Fruit fly (Drosophila melanogaster): Measurements from ENCODE around the gene Las.
A peak's percentile ranks its signal among the peaks of the same experiment; 100 is the strongest.

The Las gene

dm6 chr3L:20401026-20401912 lies 30.9 kb downstream of the Las start, which contains the start of gene trbl (continued):
- TF ChIP-seq ken (GFP tag; IDR thresholded peaks at IDR 0.05): no peak
- TF ChIP-seq CG4730 (GFP tag; IDR thresholded peaks at IDR 0.05): no peak
- TF ChIP-seq wor (GFP tag; IDR thresholded peaks at IDR 0.05): no peak
- peak; percentile 73 for TF ChIP-seq HLH4C (GFP tag; IDR thresholded peaks at IDR 0.05; ENCODE audit: partially characterized antibody)
- no peak for TF ChIP-seq B-H2 (GFP tag; optimal IDR thresholded peaks at IDR 0.05)
- TF ChIP-seq pzg (GFP tag; optimal IDR thresholded peaks at IDR 0.05): peak; percentile 20
- TF ChIP-seq Elba2 (GFP tag; optimal IDR thresholded peaks at IDR 0.05): no peak
- TF ChIP-seq tgo (GFP tag; IDR thresholded peaks at IDR 0.05): no peak; the same call in 2 of the 3 replicates
- no peak for TF ChIP-seq vfl (GFP tag; optimal IDR thresholded peaks at IDR 0.05)
- peak; percentile 27; the same call in 1 of the 2 replicates for TF ChIP-seq onecut (GFP tag; IDR thresholded peaks at IDR 0.05)
- TF ChIP-seq maf-S (GFP tag; optimal IDR thresholded peaks at IDR 0.05): no peak
- TF ChIP-seq tin (GFP tag; optimal IDR thresholded peaks at IDR 0.05): no peak
- peak; percentile 43; the same call in 1 of the 3 replicates for TF ChIP-seq vnd (GFP tag; IDR thresholded peaks at IDR 0.05; ENCODE audit: partially characterized antibody)
- TF ChIP-seq dm (GFP tag; optimal IDR thresholded peaks at IDR 0.05): peak; percentile 65
- TF ChIP-seq CG14965 (GFP tag; optimal IDR thresholded peaks at IDR 0.05; ENCODE audit: borderline replicate concordance): no peak
- no peak for TF ChIP-seq CG31388 (GFP tag; optimal IDR thresholded peaks at IDR 0.05)
- TF ChIP-seq Dip2 (GFP tag; IDR thresholded peaks at IDR 0.05): no peak
- TF ChIP-seq HmgD (GFP tag; optimal IDR thresholded peaks at IDR 0.05): peak; percentile 58
- TF ChIP-seq tup (GFP tag; optimal IDR thresholded peaks at IDR 0.05): no peak
- no peak for TF ChIP-seq ab (GFP tag; optimal IDR thresholded peaks at IDR 0.05)
- TF ChIP-seq cas (GFP tag; IDR thresholded peaks at IDR 0.05): no peak
- no peak for TF ChIP-seq CG30403 (GFP tag; optimal IDR thresholded peaks at IDR 0.05)
- no peak for TF ChIP-seq CG10959 (GFP tag; IDR thresholded peaks at IDR 0.05)
- TF ChIP-seq CG34376 (GFP tag; optimal IDR thresholded peaks at IDR 0.05): peak; percentile 68
- TF ChIP-seq tna (GFP tag; IDR thresholded peaks at IDR 0.05; ENCODE audit: partially characterized antibody): no peak; the same call in 1 of the 2 replicates
- no peak for TF ChIP-seq aop (GFP tag; IDR thresholded peaks at IDR 0.05)
- TF ChIP-seq CkIIα-i1 (GFP tag; IDR thresholded peaks at IDR 0.05): no peak
- TF ChIP-seq chif (GFP tag; optimal IDR thresholded peaks at IDR 0.05): peak in 1 of 2 experiments; percentile 35
- no peak for TF ChIP-seq jing (GFP tag; optimal IDR thresholded peaks at IDR 0.05)
- peak in 1 of 3 experiments; percentile 46 for TF ChIP-seq Stat92E (GFP tag; optimal IDR thresholded peaks at IDR 0.05)
- peak; percentile 72 for TF ChIP-seq CG6854 (GFP tag; optimal IDR thresholded peaks at IDR 0.05)
- TF ChIP-seq nerfin-2 (GFP tag; IDR thresholded peaks at IDR 0.05; ENCODE audit: partially characterized antibody): peak; percentile 75; the same call in 1 of the 2 replicates
- no peak for TF ChIP-seq Doc2 (GFP tag; IDR thresholded peaks at IDR 0.05)
- TF ChIP-seq CG18764 (GFP tag; optimal IDR thresholded peaks at IDR 0.05): no peak
- no peak for TF ChIP-seq crp (GFP tag; optimal IDR thresholded peaks at IDR 0.05)
- TF ChIP-seq CG7987 (GFP tag; optimal IDR thresholded peaks at IDR 0.05): no peak
- TF ChIP-seq ttk (GFP tag; IDR thresholded peaks at IDR 0.05): no peak
- TF ChIP-seq CG9876 (GFP tag; optimal IDR thresholded peaks at IDR 0.05): no peak
- TF ChIP-seq CG7786 (GFP tag; optimal IDR thresholded peaks at IDR 0.05): no peak
- no peak for TF ChIP-seq Spps (tag; optimal IDR thresholded peaks at IDR 0.05)
- TF ChIP-seq sna (GFP tag; IDR thresholded peaks at IDR 0.05; ENCODE audit: partially characterized antibody): 0 out of 2 replicates have a peak, but pooled peaks have one; percentile 55
- TF ChIP-seq CG15601 (tag; optimal IDR thresholded peaks at IDR 0.05): no peak
- no peak for TF ChIP-seq twi (tag; optimal IDR thresholded peaks at IDR 0.05)
- peak; percentile 24 for TF ChIP-seq CG3407 (GFP tag; optimal IDR thresholded peaks at IDR 0.05)
- no peak for TF ChIP-seq pb (GFP tag; optimal IDR thresholded peaks at IDR 0.05)
- TF ChIP-seq Mes4 (GFP tag; optimal IDR thresholded peaks at IDR 0.05): no peak
- TF ChIP-seq CG1529 (GFP tag; optimal IDR thresholded peaks at IDR 0.05): no peak
- TF ChIP-seq jigr1 (GFP tag; IDR thresholded peaks at IDR 0.05): no peak
- TF ChIP-seq CG9932 (GFP tag; IDR thresholded peaks at IDR 0.05): no peak

Data from whole organism, embryonic.